Worm (Caenorhabditis elegans) whole organism, young adult: Measurements from ENCODE around the gene T10H9.1.

Experiments
- B0035.1 ChIP-seq: sonication (generic microtip); optimal IDR thresholded peaks from 2 replicates; lab custom pipeline; 2016; ENCODE audit warnings: missing genetic modification characterization, mild to moderate bottlenecking, missing compliant biosample characterization, missing genotype, missing genetic modification reagents
- B0261.1 ChIP-seq: sonication (generic microtip); optimal IDR thresholded peaks from 2 replicates; lab custom pipeline; 2016; ENCODE audit warnings: mild to moderate bottlenecking, missing genetic modification characterization, moderate library complexity, missing compliant biosample characterization
- B0336.3 ChIP-seq: fragments of 200-800 bp; sonication (Bioruptor generic); IDR thresholded peaks from 2 replicates; pipeline ENCODE4 v1.3.6; 2022; ENCODE audit warnings: missing genetic modification characterization, missing compliant biosample characterization
- F10E7.11 ChIP-seq: sonication (generic microtip); optimal IDR thresholded peaks from 2 replicates; lab custom pipeline; 2017; ENCODE audit warnings: mild to moderate bottlenecking, missing genetic modification characterization, moderate library complexity, missing compliant biosample characterization
- F23B12.7 ChIP-seq: sonication (generic microtip); optimal IDR thresholded peaks from 2 replicates; lab custom pipeline; 2017; ENCODE audit warnings: missing genetic modification characterization, mild to moderate bottlenecking, missing compliant biosample characterization, antibody characterized with exemption, moderate library complexity; ENCODE audit not compliant: insufficient read depth
- F33H1.4 ChIP-seq: fragments of 200-800 bp; sonication (Bioruptor generic); IDR thresholded peaks from 2 replicates; pipeline ENCODE4 v1.3.6; 2022; ENCODE audit warnings: missing genetic modification reagents, missing genetic modification characterization, missing compliant biosample characterization
- F39B2.1 ChIP-seq: fragments of 200-800 bp; sonication (Bioruptor generic); IDR thresholded peaks from 2 replicates; pipeline ENCODE4 v1.3.6; 2022; ENCODE audit warnings: missing genetic modification reagents, missing genetic modification characterization, missing compliant biosample characterization
- F49E8.2 ChIP-seq: sonication (generic microtip); optimal IDR thresholded peaks from 3 replicates; lab custom pipeline; 2017; ENCODE audit warnings: missing genetic modification characterization, mild to moderate bottlenecking, missing compliant biosample characterization, antibody characterized with exemption, moderate library complexity; ENCODE audit not compliant: insufficient read depth
- K11D2.4 ChIP-seq: fragments of 200-800 bp; sonication (Bioruptor generic); IDR thresholded peaks from 2 replicates; pipeline ENCODE4 v1.3.6; 2022; ENCODE audit warnings: missing genetic modification reagents, missing genetic modification characterization, missing compliant biosample characterization
- T07F8.4 ChIP-seq: sonication (generic microtip); optimal IDR thresholded peaks from 2 replicates; lab custom pipeline; 2016; ENCODE audit warnings: mild to moderate bottlenecking, missing genetic modification characterization, moderate library complexity, missing compliant biosample characterization
- T26A5.8 ChIP-seq: sonication (generic microtip); optimal IDR thresholded peaks from 2 replicates; lab custom pipeline; 2016; ENCODE audit warnings: missing genetic modification characterization, missing compliant biosample characterization
- Y53F4B.3 ChIP-seq: fragments of 200-800 bp; sonication (Bioruptor generic); IDR thresholded peaks from 2 replicates; pipeline ENCODE4 v1.3.6; 2022; ENCODE audit warnings: missing genetic modification reagents, missing genetic modification characterization, missing compliant biosample characterization
- ZK185.1 ChIP-seq: sonication (generic microtip); optimal IDR thresholded peaks from 2 replicates; lab custom pipeline; 2016; ENCODE audit warnings: mild to moderate bottlenecking, missing genetic modification characterization, missing compliant biosample characterization; ENCODE audit not compliant: poor library complexity, severe bottlenecking
- aptf-2 ChIP-seq: fragments of 200-800 bp; sonication (Bioruptor generic); conservative IDR thresholded peaks from 2 replicates; pipeline ENCODE4 v1.3.6; 2022; ENCODE audit warnings: missing genetic modification reagents, missing genetic modification characterization, missing compliant biosample characterization
- aptf-3 ChIP-seq: fragments of 200-800 bp; sonication (Bioruptor generic); IDR thresholded peaks from 2 replicates; pipeline ENCODE4 v1.3.6; 2022; ENCODE audit warnings: missing genetic modification characterization, missing compliant biosample characterization
- atf-7 ChIP-seq: sonication (generic microtip); optimal IDR thresholded peaks from 2 replicates; lab custom pipeline; 2017; ENCODE audit warnings: mild to moderate bottlenecking, missing genetic modification characterization, missing compliant biosample characterization
- ceh-91 ChIP-seq: fragments of 200-800 bp; sonication (Bioruptor generic); IDR thresholded peaks from 2 replicates; pipeline ENCODE4 v1.3.6; 2022; ENCODE audit warnings: missing genetic modification reagents, missing genetic modification characterization, missing compliant biosample characterization
- die-1 ChIP-seq: sonication (generic microtip); optimal IDR thresholded peaks from 2 replicates; lab custom pipeline; 2016; ENCODE audit warnings: missing genotype, mild to moderate bottlenecking, missing genetic modification characterization, missing compliant biosample characterization
- dpff-1 ChIP-seq: sonication (generic microtip); optimal IDR thresholded peaks from 2 replicates; lab custom pipeline; 2017; ENCODE audit warnings: mild to moderate bottlenecking, missing genetic modification characterization, missing compliant biosample characterization
- dpl-1 ChIP-seq: fragments of 150-350 bp; optimal IDR thresholded peaks from 2 replicates; lab custom pipeline; 2014; ENCODE audit warnings: missing biosample characterization, missing genetic modification reagents, missing genetic modification characterization
- efl-1 ChIP-seq: fragments of 150-350 bp; optimal IDR thresholded peaks from 2 replicates; lab custom pipeline; 2014; ENCODE audit warnings: missing biosample characterization, missing genetic modification reagents, missing genetic modification characterization
- egl-18 ChIP-seq: fragments of 200-800 bp; sonication (Bioruptor generic); IDR thresholded peaks from 2 replicates; pipeline ENCODE4 v1.3.6; 2022; ENCODE audit warnings: missing genetic modification reagents, missing genetic modification characterization, missing compliant biosample characterization
- ekl-4 ChIP-seq: fragments of 200-800 bp; sonication (Bioruptor generic); IDR thresholded peaks from 2 replicates; pipeline ENCODE4 v1.3.6; 2022; ENCODE audit warnings: missing genetic modification reagents, missing genetic modification characterization, missing compliant biosample characterization
- ets-4 ChIP-seq: fragments of 200-800 bp; sonication (Bioruptor generic); optimal IDR thresholded peaks from 2 replicates; lab custom pipeline; 2018; ENCODE audit warnings: mild to moderate bottlenecking, missing genetic modification characterization, missing compliant biosample characterization
- him-1 ChIP-seq: sonication (generic microtip); optimal IDR thresholded peaks from 2 replicates; lab custom pipeline; 2016; ENCODE audit warnings: missing genotype, missing genetic modification reagents, missing genetic modification characterization, missing compliant biosample characterization
- hlh-26 ChIP-seq: fragments of 200-800 bp; sonication (Bioruptor generic); conservative IDR thresholded peaks from 2 replicates; pipeline ENCODE4 v1.3.6; 2022; ENCODE audit warnings: missing genetic modification reagents, missing genetic modification characterization, missing compliant biosample characterization
- hmg-1.2 ChIP-seq: fragments of 200-800 bp; sonication (Bioruptor generic); IDR thresholded peaks from 2 replicates; pipeline ENCODE4 v1.3.6; 2022; ENCODE audit warnings: missing genetic modification reagents, missing genetic modification characterization, missing compliant biosample characterization
- hmg-20 ChIP-seq: fragments of 200-800 bp; sonication (Bioruptor generic); IDR thresholded peaks from 2 replicates; pipeline ENCODE4 v1.3.6; 2022; ENCODE audit warnings: missing genetic modification reagents, missing genetic modification characterization, missing compliant biosample characterization
- hsf-1 ChIP-seq: fragments of 200-800 bp; sonication (Bioruptor generic); IDR thresholded peaks from 2 replicates; pipeline ENCODE4 v1.3.6; 2022; ENCODE audit warnings: missing genetic modification reagents, missing genetic modification characterization, missing compliant biosample characterization
- let-607 ChIP-seq, 2 experiments: fragments of 200-800 bp in 1 of 2; sonication (Bioruptor generic) in 1 of 2; sonication (generic microtip) in 1 of 2; optimal IDR thresholded peaks; 2 replicates each; lab custom pipeline; 2016 to 2018; ENCODE audit warnings: mild to moderate bottlenecking in 2 of 2, missing compliant biosample characterization in 2 of 2, missing genetic modification characterization in 2 of 2, moderate library complexity in 2 of 2, missing genotype in 1 of 2
- lin-40 ChIP-seq: sonication (generic microtip); optimal IDR thresholded peaks from 2 replicates; lab custom pipeline; 2016; ENCODE audit warnings: missing genetic modification characterization, mild to moderate bottlenecking, missing compliant biosample characterization, missing genotype, missing genetic modification reagents
- lin-54 ChIP-seq: fragments of 200-800 bp; sonication (Bioruptor generic); optimal IDR thresholded peaks from 2 replicates; lab custom pipeline; 2018; ENCODE audit warnings: mild to moderate bottlenecking, missing genetic modification characterization, missing compliant biosample characterization
- lsy-27 ChIP-seq: sonication (generic microtip); optimal IDR thresholded peaks from 2 replicates; lab custom pipeline; 2017; ENCODE audit warnings: missing genetic modification characterization, mild to moderate bottlenecking, missing compliant biosample characterization, antibody characterized with exemption, missing genotype, borderline replicate concordance; ENCODE audit not compliant: insufficient read depth
- madf-10 ChIP-seq: sonication (generic microtip); optimal IDR thresholded peaks from 2 replicates; lab custom pipeline; 2016; ENCODE audit warnings: mild to moderate bottlenecking, missing genetic modification characterization, missing compliant biosample characterization
- madf-3 ChIP-seq: fragments of 200-800 bp; sonication (Bioruptor generic); IDR thresholded peaks from 2 replicates; pipeline ENCODE4 v1.3.6; 2022; ENCODE audit warnings: missing genetic modification reagents, missing genetic modification characterization, missing compliant biosample characterization
- madf-8 ChIP-seq: fragments of 200-800 bp; sonication (Bioruptor generic); conservative IDR thresholded peaks from 2 replicates; pipeline ENCODE4 v1.3.6; 2022; ENCODE audit warnings: missing genetic modification reagents, missing genetic modification characterization, missing compliant biosample characterization
- mel-28 ChIP-seq: sonication (generic microtip); optimal IDR thresholded peaks from 2 replicates; lab custom pipeline; 2016; ENCODE audit warnings: borderline replicate concordance, mild to moderate bottlenecking, missing genetic modification characterization, missing compliant biosample characterization
- mxl-1 ChIP-seq: sonication (generic microtip); optimal IDR thresholded peaks from 2 replicates; lab custom pipeline; 2016; ENCODE audit warnings: missing genetic modification characterization, missing compliant biosample characterization
- nhr-80 ChIP-seq: sonication (generic microtip); optimal IDR thresholded peaks from 2 replicates; lab custom pipeline; 2016; ENCODE audit warnings: missing genetic modification characterization, missing compliant biosample characterization
- pbrm-1 ChIP-seq: fragments of 200-800 bp; sonication (Bioruptor generic); IDR thresholded peaks from 2 replicates; pipeline ENCODE4 v1.3.6; 2022; ENCODE audit warnings: missing genetic modification reagents, missing genetic modification characterization, missing compliant biosample characterization
- pha-4 ChIP-seq: fragments of 150-350 bp; sonication (generic microtip); optimal IDR thresholded peaks from 2 replicates; lab custom pipeline; 2014; ENCODE audit warnings: missing biosample characterization, missing genetic modification reagents, missing genetic modification characterization
- rpc-1 ChIP-seq, 2 experiments: fragments of 150-350 bp in 1 of 2; sonication (generic microtip) in 1 of 2; optimal IDR thresholded peaks; 2 replicates each; lab custom pipeline; 2014 to 2018; ENCODE audit warnings: missing biosample characterization in 1 of 2, missing genetic modification characterization in 1 of 2, missing genetic modification reagents in 1 of 2, missing genotype in 1 of 2
- sdz-38 ChIP-seq: sonication (generic microtip); optimal IDR thresholded peaks from 2 replicates; lab custom pipeline; 2016; ENCODE audit warnings: missing genotype, missing genetic modification characterization, missing compliant biosample characterization
- somi-1 ChIP-seq: fragments of 200-800 bp; sonication (Bioruptor generic); optimal IDR thresholded peaks from 2 replicates; lab custom pipeline; 2018; ENCODE audit warnings: mild to moderate bottlenecking, missing genetic modification characterization, missing compliant biosample characterization
- sptf-2 ChIP-seq: fragments of 200-800 bp; sonication (Bioruptor generic); optimal IDR thresholded peaks from 2 replicates; lab custom pipeline; 2018; ENCODE audit warnings: mild to moderate bottlenecking, missing genetic modification characterization, missing compliant biosample characterization
- unc-130 ChIP-seq: sonication (generic microtip); optimal IDR thresholded peaks from 2 replicates; lab custom pipeline; 2016; ENCODE audit warnings: missing genetic modification reagents, missing genetic modification characterization, missing compliant biosample characterization
- ztf-22 ChIP-seq: fragments of 200-800 bp; sonication (Bioruptor generic); optimal IDR thresholded peaks from 2 replicates; lab custom pipeline; 2018; ENCODE audit warnings: mild to moderate bottlenecking, missing genetic modification characterization, moderate library complexity, missing compliant biosample characterization
- ztf-28 ChIP-seq: fragments of 200-800 bp; sonication (Bioruptor generic); IDR thresholded peaks from 2 replicates; pipeline ENCODE4 v1.3.6; 2022; ENCODE audit warnings: missing genetic modification reagents, missing genetic modification characterization, missing compliant biosample characterization
- ztf-6 ChIP-seq: fragments of 200-800 bp; sonication (Bioruptor generic); IDR thresholded peaks from 2 replicates; pipeline ENCODE4 v1.3.6; 2022; ENCODE audit warnings: missing genetic modification reagents, missing genetic modification characterization, missing compliant biosample characterization

Gene T10H9.1

ce11 chrV:6611504-6611903, 37.9 kb upstream of the T10H9.1 start (continued):
- TF ChIP-seq ceh-91 (peak; percentile 69), lin-40 (tag; lab: Kevin White, UChicago) (no peak), efl-1 (GFP tag; lab: Kevin White, UChicago) (peak; percentile 75), pha-4 (no peak), hsf-1 (no peak), rpc-1 (optimal IDR thresholded peaks at IDR 0.05; lab: Kevin White, UChicago) (no peak), rpc-1 (tag; optimal IDR thresholded peaks at IDR 0.05; lab: Kevin White, UChicago) (no peak), let-607 (tag; optimal IDR thresholded peaks at IDR 0.05; lab: Kevin White, UChicago) (no peak), lin-54 (GFP tag; lab: Kevin White, UChicago) (peak; percentile 69), hlh-26 (GFP tag; lab: Robert Waterston, UW) (no peak), pbrm-1 (GFP tag; lab: Robert Waterston, UW) (no peak), ztf-6 (no peak), F10E7.11 (no peak), mxl-1 (no peak), ets-4 (GFP tag; lab: Kevin White, UChicago) (no peak), B0261.1 (tag; lab: Kevin White, UChicago) (no peak), aptf-3 (GFP tag; lab: Robert Waterston, UW) (no peak), lsy-27 (tag; lab: Kevin White, UChicago) (no peak), madf-10 (tag; lab: Kevin White, UChicago) (no peak), hmg-20 (GFP tag; lab: Robert Waterston, UW) (no peak), atf-7 (tag; lab: Kevin White, UChicago) (no peak), hmg-1.2 (GFP tag; lab: Robert Waterston, UW) (peak; percentile 20; the same call in 1 of the 2 replicates), somi-1 (GFP tag; lab: Kevin White, UChicago) (no peak), him-1 (tag; lab: Kevin White, UChicago) (no peak), K11D2.4 (GFP tag; lab: Robert Waterston, UW) (no peak), aptf-2 (GFP tag; lab: Robert Waterston, UW) (no peak), ekl-4 (no peak), F23B12.7 (tag; lab: Kevin White, UChicago) (no peak), sdz-38 (tag; lab: Kevin White, UChicago) (no peak), madf-3 (GFP tag; lab: Robert Waterston, UW) (no peak), T26A5.8 (tag; lab: Kevin White, UChicago) (no peak), ZK185.1 (no peak), ztf-22 (GFP tag; lab: Kevin White, UChicago) (no peak), Y53F4B.3 (GFP tag; lab: Robert Waterston, UW) (no peak), egl-18 (GFP tag; lab: Robert Waterston, UW) (no peak), ztf-28 (GFP tag; lab: Robert Waterston, UW) (no peak), nhr-80 (tag; lab: Kevin White, UChicago) (no peak), dpff-1 (no peak), F49E8.2 (tag; lab: Kevin White, UChicago) (peak; percentile 0), T07F8.4 (no peak), madf-8 (peak; percentile 92), die-1 (tag; lab: Kevin White, UChicago) (no peak), B0035.1 (tag; lab: Kevin White, UChicago) (no peak), sptf-2 (GFP tag; lab: Kevin White, UChicago) (no peak), dpl-1 (GFP tag; lab: Kevin White, UChicago) (peak; percentile 42), F39B2.1 (GFP tag; lab: Robert Waterston, UW) (no peak), F33H1.4 (GFP tag; lab: Robert Waterston, UW) (peak; percentile 56), unc-130 (no peak), B0336.3 (GFP tag; lab: Robert Waterston, UW) (no peak), mel-28 (tag; lab: Kevin White, UChicago) (no peak)
